Fruit fly (Drosophila melanogaster) whole organism, prepupa: Measurements from ENCODE around the gene Jon25Bii.

Experiments
- Blimp-1 ChIP-seq: fragments of 200-800 bp; sonication (Bioruptor generic); optimal IDR thresholded peaks from 3 replicates; lab custom pipeline; 2017; ENCODE audit warnings: missing biosample characterization, missing genetic modification characterization, mild to moderate bottlenecking, moderate library complexity, missing genetic modification reagents
- CG10631 ChIP-seq: fragments of 200-800 bp; sonication (Bioruptor generic); optimal IDR thresholded peaks from 2 replicates; lab custom pipeline; 2016; ENCODE audit warnings: missing biosample characterization, missing genetic modification characterization
- CG10669 ChIP-seq: fragments of 200-800 bp; sonication (Bioruptor generic); optimal IDR thresholded peaks from 3 replicates; lab custom pipeline; 2018; ENCODE audit warnings: missing biosample characterization, mild to moderate bottlenecking, missing genetic modification characterization, moderate library complexity
- CG11294 ChIP-seq: fragments of 200-800 bp; sonication (Bioruptor generic); IDR thresholded peaks from 2 replicates; pipeline ENCODE4 v1.3.6; 2022; ENCODE audit warnings: missing biosample characterization, missing genetic modification characterization
- CG32006 ChIP-seq: fragments of 200-800 bp; sonication (Bioruptor generic); optimal IDR thresholded peaks from 3 replicates; lab custom pipeline; 2017; ENCODE audit warnings: missing biosample characterization, mild to moderate bottlenecking, missing genetic modification characterization
- CG3919 ChIP-seq: fragments of 200-800 bp; sonication (Bioruptor generic); optimal IDR thresholded peaks from 3 replicates; lab custom pipeline; 2016; ENCODE audit warnings: missing biosample characterization, missing genetic modification characterization
- CG4318 ChIP-seq: fragments of 200-800 bp; sonication (Bioruptor generic); optimal IDR thresholded peaks from 3 replicates; lab custom pipeline; 2017; ENCODE audit warnings: missing biosample characterization, mild to moderate bottlenecking, missing genetic modification characterization
- CG6276 ChIP-seq: fragments of 200-800 bp; sonication (Bioruptor generic); optimal IDR thresholded peaks from 2 replicates; lab custom pipeline; 2017; ENCODE audit warnings: missing biosample characterization, mild to moderate bottlenecking, missing genetic modification characterization
- CG6792 ChIP-seq: fragments of 200-800 bp; sonication (Bioruptor generic); optimal IDR thresholded peaks from 3 replicates; lab custom pipeline; 2016; ENCODE audit warnings: missing biosample characterization, missing genetic modification characterization
- CG6808 ChIP-seq: fragments of 200-800 bp; sonication (Bioruptor generic); optimal IDR thresholded peaks from 3 replicates; lab custom pipeline; 2017; ENCODE audit warnings: missing biosample characterization, missing genetic modification characterization, mild to moderate bottlenecking, moderate library complexity, missing genetic modification reagents
- CG6854 ChIP-seq: fragments of 200-800 bp; sonication (Bioruptor generic); optimal IDR thresholded peaks from 2 replicates; lab custom pipeline; 2017; ENCODE audit warnings: missing biosample characterization, mild to moderate bottlenecking, missing genetic modification characterization
- CG7368 ChIP-seq: fragments of 200-800 bp; sonication (Bioruptor generic); optimal IDR thresholded peaks from 3 replicates; lab custom pipeline; 2016; ENCODE audit warnings: missing biosample characterization, missing genetic modification characterization
- CG8319 ChIP-seq: fragments of 200-800 bp; sonication (Bioruptor generic); optimal IDR thresholded peaks from 3 replicates; lab custom pipeline; 2016; ENCODE audit warnings: missing biosample characterization, missing genetic modification characterization
- CG8632 ChIP-seq: fragments of 200-800 bp; sonication (Bioruptor generic); optimal IDR thresholded peaks from 3 replicates; lab custom pipeline; 2016; ENCODE audit warnings: missing biosample characterization, missing genetic modification characterization
- CG9139 ChIP-seq: fragments of 200-800 bp; sonication (Bioruptor generic); optimal IDR thresholded peaks from 3 replicates; lab custom pipeline; 2017; ENCODE audit warnings: missing biosample characterization, mild to moderate bottlenecking, missing genetic modification characterization
- Eip75B ChIP-seq: fragments of 200-800 bp; sonication (Bioruptor generic); optimal IDR thresholded peaks from 3 replicates; lab custom pipeline; 2016; ENCODE audit warnings: missing biosample characterization, missing genetic modification characterization
- Eip78C ChIP-seq: fragments of 200-800 bp; sonication (Bioruptor generic); peaks from one replicate; lab custom pipeline; 2016; ENCODE audit warnings: missing biosample characterization, missing genetic modification characterization
- Eip93F ChIP-seq: fragments of 200-800 bp; sonication (Bioruptor generic); optimal IDR thresholded peaks from 2 replicates; lab custom pipeline; 2016; ENCODE audit warnings: missing biosample characterization, mild to moderate bottlenecking, missing genetic modification characterization
- Ets21C ChIP-seq: fragments of 200-800 bp; sonication (Bioruptor generic); optimal IDR thresholded peaks from 3 replicates; lab custom pipeline; 2016; ENCODE audit warnings: missing biosample characterization, missing genetic modification characterization
- Hr38 ChIP-seq: sonication (Bioruptor generic); optimal IDR thresholded peaks from 2 replicates; lab custom pipeline; 2016; ENCODE audit warnings: missing biosample characterization, missing genetic modification characterization
- Hr39 ChIP-seq: fragments of 200-800 bp; sonication (Bioruptor generic); optimal IDR thresholded peaks from 2 replicates; lab custom pipeline; 2016; ENCODE audit warnings: missing biosample characterization, missing genetic modification characterization
- Hr4 ChIP-seq: fragments of 200-800 bp; sonication (Bioruptor generic); optimal IDR thresholded peaks from 3 replicates; lab custom pipeline; 2016; ENCODE audit warnings: missing biosample characterization, missing genetic modification characterization
- OdsH ChIP-seq: fragments of 200-800 bp; sonication (Bioruptor generic); optimal IDR thresholded peaks from 3 replicates; lab custom pipeline; 2016; ENCODE audit warnings: missing biosample characterization, missing genetic modification characterization
- Smox ChIP-seq: fragments of 200-800 bp; sonication (Bioruptor generic); optimal IDR thresholded peaks from 3 replicates; lab custom pipeline; 2016; ENCODE audit warnings: missing biosample characterization, missing genetic modification characterization
- Sox14 ChIP-seq: fragments of 200-800 bp; sonication (Bioruptor generic); optimal IDR thresholded peaks from 3 replicates; lab custom pipeline; 2016; ENCODE audit warnings: missing biosample characterization, missing genetic modification characterization
- achi ChIP-seq: fragments of 200-800 bp; sonication (Bioruptor generic); optimal IDR thresholded peaks from 3 replicates; lab custom pipeline; 2016; ENCODE audit warnings: missing biosample characterization, missing genetic modification characterization
- cyc ChIP-seq: fragments of 200-800 bp; sonication (Bioruptor generic); optimal IDR thresholded peaks from 3 replicates; lab custom pipeline; 2016; ENCODE audit warnings: missing biosample characterization, missing genetic modification characterization
- dac ChIP-seq: fragments of 200-800 bp; sonication (Bioruptor generic); optimal IDR thresholded peaks from 2 replicates; lab custom pipeline; 2017; ENCODE audit warnings: missing biosample characterization, mild to moderate bottlenecking, missing genetic modification characterization
- dsx ChIP-seq: fragments of 200-800 bp; optimal IDR thresholded peaks from 3 replicates; lab custom pipeline; 2019; ENCODE audit warnings: missing biosample characterization, mild to moderate bottlenecking, missing genetic modification characterization, moderate library complexity; ENCODE audit not compliant: poor library complexity, severe bottlenecking
- eg ChIP-seq: fragments of 200-800 bp; sonication (Bioruptor generic); IDR thresholded peaks from 3 replicates; pipeline ENCODE4 v1.3.6; 2022; ENCODE audit warnings: missing biosample characterization, missing genetic modification characterization
- esn ChIP-seq: fragments of 200-800 bp; sonication (Bioruptor generic); optimal IDR thresholded peaks from 2 replicates; lab custom pipeline; 2016; ENCODE audit warnings: missing biosample characterization, mild to moderate bottlenecking, missing genetic modification characterization, moderate library complexity
- fd59A ChIP-seq: fragments of 200-800 bp; sonication (Bioruptor generic); optimal IDR thresholded peaks from 2 replicates; lab custom pipeline; 2017; ENCODE audit warnings: missing biosample characterization, mild to moderate bottlenecking, missing genetic modification characterization, missing genetic modification reagents
- fd85E ChIP-seq: fragments of 200-800 bp; sonication (Bioruptor generic); optimal IDR thresholded peaks from 3 replicates; lab custom pipeline; 2016; ENCODE audit warnings: missing biosample characterization, missing genetic modification characterization
- salr ChIP-seq, 2 experiments: fragments of 200-800 bp; sonication (Bioruptor generic); optimal IDR thresholded peaks; 3 replicates each; lab custom pipeline; 2016 to 2018; ENCODE audit warnings: missing biosample characterization in 2 of 2, missing genetic modification characterization in 2 of 2, mild to moderate bottlenecking in 1 of 2
- spab ChIP-seq: fragments of 200-800 bp; sonication (Bioruptor generic); optimal IDR thresholded peaks from 2 replicates; lab custom pipeline; 2017; ENCODE audit warnings: missing biosample characterization, mild to moderate bottlenecking, missing genetic modification characterization, missing genetic modification reagents
- ss ChIP-seq, 2 experiments: fragments of 200-800 bp; sonication (Bioruptor generic); optimal IDR thresholded peaks; 2 replicates in 1 of 2; 3 replicates in 1 of 2; lab custom pipeline; 2017 to 2018; ENCODE audit warnings: mild to moderate bottlenecking in 2 of 2, missing biosample characterization in 2 of 2, missing genetic modification characterization in 2 of 2, moderate library complexity in 1 of 2
- topi ChIP-seq: fragments of 200-800 bp; sonication (Bioruptor generic); optimal IDR thresholded peaks from 3 replicates; lab custom pipeline; 2016; ENCODE audit warnings: missing biosample characterization, missing genetic modification characterization
- vri ChIP-seq: fragments of 200-800 bp; sonication (Bioruptor generic); optimal IDR thresholded peaks from 3 replicates; lab custom pipeline; 2016; ENCODE audit warnings: missing biosample characterization, mild to moderate bottlenecking, missing genetic modification characterization

Jon25Bii gene

dm6 chr2L:4999389-5000032, 46.6 kb upstream of the Jon25Bii start (continued):
- no peak for TF ChIP-seq dsx (GFP tag; lab: Kevin White, UChicago)
- TF ChIP-seq CG6792 (GFP tag; lab: Kevin White, UChicago): peak; percentile 34
- peak; percentile 73 for TF ChIP-seq topi (GFP tag; lab: Kevin White, UChicago)
- TF ChIP-seq spab: peak; percentile 64
- TF ChIP-seq Smox (GFP tag; lab: Kevin White, UChicago): peak; percentile 57
- TF ChIP-seq fd59A: peak; percentile 57
- TF ChIP-seq CG10631: peak; percentile 74
- TF ChIP-seq Blimp-1 (GFP tag; lab: Kevin White, UChicago): no peak
- peak; percentile 84 for TF ChIP-seq CG11294 (GFP tag; lab: Robert Waterston, UW)
- peak; percentile 45 for TF ChIP-seq CG6808 (GFP tag; lab: Kevin White, UChicago)
- peak; percentile 71 for TF ChIP-seq Sox14 (GFP tag; lab: Kevin White, UChicago)
- TF ChIP-seq achi (GFP tag; lab: Kevin White, UChicago): peak; percentile 78
- TF ChIP-seq Eip78C: peak; percentile 90

- TF ChIP-seq CG6792 (GFP tag; lab: Kevin White, UChicago): no peak
- TF ChIP-seq topi (GFP tag; lab: Kevin White, UChicago): no peak
- peak; percentile 19 for TF ChIP-seq Eip78C
- TF ChIP-seq vri (GFP tag; lab: Kevin White, UChicago): no peak
- TF ChIP-seq dsx (GFP tag; lab: Kevin White, UChicago): no peak
These were observed 45.7 kb upstream of the Jon25Bii start for dm6 chr2L:4998571-4999191.

dm6 chr2L:4998260-4998560, 45.3 kb upstream of the Jon25Bii start:
- TF ChIP-seq Hr4 (GFP tag; lab: Kevin White, UChicago) (no peak), cyc (GFP tag; lab: Kevin White, UChicago) (no peak), salr (GFP tag; optimal IDR thresholded peaks at IDR 0.05; lab: Kevin White, UChicago) (no peak), CG8632 (GFP tag; lab: Kevin White, UChicago) (no peak), CG4318 (GFP tag; lab: Kevin White, UChicago) (no peak), Hr38 (GFP tag; lab: Kevin White, UChicago) (no peak), CG8319 (GFP tag; lab: Kevin White, UChicago) (no peak), dsx (GFP tag; lab: Kevin White, UChicago) (no peak), CG6808 (GFP tag; lab: Kevin White, UChicago) (no peak), CG9139 (no peak), CG10669 (GFP tag; lab: Kevin White, UChicago) (no peak), dac (GFP tag; lab: Kevin White, UChicago) (no peak), Ets21C (GFP tag; lab: Kevin White, UChicago) (no peak), vri (GFP tag; lab: Kevin White, UChicago) (no peak), fd85E (GFP tag; lab: Kevin White, UChicago) (no peak), CG10631 (no peak)

dm6 chr2L:4997401-4998259, 44.7 kb upstream of the Jon25Bii start:
- peak; percentile 100 for TF ChIP-seq CG3919 (GFP tag; lab: Kevin White, UChicago)
- TF ChIP-seq OdsH: peak; percentile 99
- peak; percentile 100 for TF ChIP-seq CG6276
- TF ChIP-seq achi (GFP tag; lab: Kevin White, UChicago): peak; percentile 98
- TF ChIP-seq CG6854: peak; percentile 98
- peak; percentile 98 for TF ChIP-seq fd85E (GFP tag; lab: Kevin White, UChicago)
- TF ChIP-seq CG6792 (GFP tag; lab: Kevin White, UChicago): peak; percentile 99
- TF ChIP-seq Smox (GFP tag; lab: Kevin White, UChicago): peak; percentile 99
- TF ChIP-seq eg: peak; percentile 99
- TF ChIP-seq fd59A: peak; percentile 98
- peak; percentile 99 for TF ChIP-seq Hr39
- peak; percentile 99 for TF ChIP-seq CG10669 (GFP tag; lab: Kevin White, UChicago)
- peak; percentile 99 for TF ChIP-seq Eip75B (GFP tag; lab: Kevin White, UChicago)
- TF ChIP-seq vri (GFP tag; lab: Kevin White, UChicago): peak; percentile 98
- peak; percentile 98 for TF ChIP-seq dsx (GFP tag; lab: Kevin White, UChicago)
- TF ChIP-seq CG7368 (GFP tag; lab: Kevin White, UChicago): peak; percentile 99
- peak; percentile 100 for TF ChIP-seq Hr4 (GFP tag; lab: Kevin White, UChicago)
- peak; percentile 98 for TF ChIP-seq CG6808 (GFP tag; lab: Kevin White, UChicago)
- TF ChIP-seq Eip93F (GFP tag; lab: Kevin White, UChicago): peak; percentile 95
- TF ChIP-seq CG32006: peak; percentile 100
- peak; percentile 90 for TF ChIP-seq Hr38 (GFP tag; lab: Kevin White, UChicago)
- TF ChIP-seq ss (GFP tag; optimal IDR thresholded peaks at IDR 0.05; lab: Kevin White, UChicago): peak; percentile 95 to 98
- TF ChIP-seq esn (GFP tag; lab: Kevin White, UChicago): peak; percentile 99
